Worm (Caenorhabditis elegans) whole organism, L4 larva: ENCODE results near the gene T19B10.5.

Experiments used
- F44E2.7 ChIP-seq: fragments of 200-800 bp; sonication (Bioruptor generic); IDR thresholded peaks from 2 replicates; pipeline ENCODE4 v2.1.2; 2022; ENCODE audit warnings: missing genetic modification characterization, missing compliant biosample characterization
- F49E8.2 ChIP-seq: sonication (generic microtip); optimal IDR thresholded peaks from 2 replicates; lab custom pipeline; 2016; ENCODE audit warnings: missing compliant biosample characterization, mild to moderate bottlenecking, missing genetic modification characterization, borderline replicate concordance
- R02D3.7 ChIP-seq: fragments of 150-350 bp; sonication (generic microtip); optimal IDR thresholded peaks from 3 replicates; lab custom pipeline; 2014; ENCODE audit warnings: missing biosample characterization, missing genetic modification characterization
- Y5F2A.4 ChIP-seq: fragments of 200-800 bp; sonication (Bioruptor generic); optimal IDR thresholded peaks from 2 replicates; lab custom pipeline; 2018; ENCODE audit warnings: mild to moderate bottlenecking, missing genetic modification characterization, missing compliant biosample characterization
- aha-1 ChIP-seq: fragments of 150-350 bp; peaks from one replicate; lab custom pipeline; 2014; ENCODE audit warnings: missing biosample characterization, missing genetic modification characterization
- ceh-20 ChIP-seq: fragments of 200-800 bp; sonication (Bioruptor generic); IDR thresholded peaks from 2 replicates; pipeline ENCODE4 v1.3.6; 2022; ENCODE audit warnings: missing genetic modification reagents, missing genetic modification characterization, missing compliant biosample characterization
- ceh-28 ChIP-seq: fragments of 150-350 bp; optimal IDR thresholded peaks from 2 replicates; lab custom pipeline; 2014; ENCODE audit warnings: missing biosample characterization, missing genetic modification reagents, missing genetic modification characterization
- ceh-32 ChIP-seq: sonication (generic microtip); optimal IDR thresholded peaks from 2 replicates; lab custom pipeline; 2016; ENCODE audit warnings: mild to moderate bottlenecking, missing genetic modification characterization, missing compliant biosample characterization; ENCODE audit not compliant: poor library complexity
- ceh-62 ChIP-seq: sonication (generic microtip); optimal IDR thresholded peaks from 2 replicates; lab custom pipeline; 2017; ENCODE audit warnings: missing biosample characterization, missing genetic modification characterization
- ctbp-1 ChIP-seq: fragments of 200-800 bp; sonication (Bioruptor generic); IDR thresholded peaks from 2 replicates; pipeline ENCODE4 v1.3.6; 2022; ENCODE audit warnings: missing genetic modification reagents, missing genetic modification characterization, missing compliant biosample characterization
- daf-16 ChIP-seq, 3 experiments: sonication (generic microtip); optimal IDR thresholded peaks; 2 replicates each; lab custom pipeline; 2016 to 2017; ENCODE audit warnings: missing genetic modification characterization in 3 of 3, missing genetic modification reagents in 3 of 3, mild to moderate bottlenecking in 2 of 3, missing compliant biosample characterization in 2 of 3, missing biosample characterization in 1 of 3, moderate library complexity in 1 of 3
- dmd-6 ChIP-seq: fragments of 200-800 bp; sonication (Bioruptor generic); IDR thresholded peaks from 2 replicates; pipeline ENCODE4 v1.3.6; 2022; ENCODE audit warnings: missing genetic modification reagents, missing genetic modification characterization, missing compliant biosample characterization
- dpl-1 ChIP-seq: fragments of 150-350 bp; optimal IDR thresholded peaks from 2 replicates; lab custom pipeline; 2014; ENCODE audit warnings: missing biosample characterization, missing genetic modification reagents, missing genetic modification characterization
- duxl-1 ChIP-seq: sonication (generic microtip); optimal IDR thresholded peaks from 2 replicates; lab custom pipeline; 2016; ENCODE audit warnings: mild to moderate bottlenecking, missing genetic modification characterization, moderate library complexity, missing compliant biosample characterization; ENCODE audit not compliant: poor library complexity
- dve-1 ChIP-seq: sonication (generic microtip); optimal IDR thresholded peaks from 2 replicates; lab custom pipeline; 2017; ENCODE audit warnings: antibody characterized with exemption, mild to moderate bottlenecking, missing genetic modification characterization, missing compliant biosample characterization; ENCODE audit not compliant: insufficient read depth
- hlh-11 ChIP-seq: fragments of 200-800 bp; sonication (Bioruptor generic); optimal IDR thresholded peaks from 2 replicates; lab custom pipeline; 2018; ENCODE audit warnings: mild to moderate bottlenecking, missing genetic modification characterization, missing compliant biosample characterization
- hlh-30 ChIP-seq: sonication (generic microtip); optimal IDR thresholded peaks from 2 replicates; lab custom pipeline; 2017; ENCODE audit warnings: antibody characterized with exemption, mild to moderate bottlenecking, missing genetic modification characterization, missing compliant biosample characterization; ENCODE audit not compliant: insufficient read depth
- lin-1 ChIP-seq: fragments of 200-800 bp; sonication (Bioruptor generic); IDR thresholded peaks from 2 replicates; pipeline ENCODE4 v1.3.6; 2022; ENCODE audit warnings: missing genetic modification reagents, missing genetic modification characterization, missing compliant biosample characterization
- lin-29 ChIP-seq: fragments of 200-800 bp; sonication (Bioruptor generic); IDR thresholded peaks from 2 replicates; pipeline ENCODE4 v1.3.6; 2022; ENCODE audit warnings: missing genetic modification reagents, missing genetic modification characterization, missing compliant biosample characterization
- lsy-2 ChIP-seq, 2 experiments: fragments of 150-350 bp in 1 of 2; sonication (generic microtip) in 1 of 2; optimal IDR thresholded peaks; 2 replicates each; lab custom pipeline; 2014 to 2017; ENCODE audit warnings: missing biosample characterization in 2 of 2, missing genetic modification characterization in 2 of 2
- mxl-2 ChIP-seq: fragments of 200-800 bp; sonication (Bioruptor generic); conservative IDR thresholded peaks from 2 replicates; pipeline ENCODE4 v1.3.6; 2022; ENCODE audit warnings: missing genetic modification reagents, missing genetic modification characterization, missing compliant biosample characterization
- mxl-3 ChIP-seq: fragments of 200-800 bp; sonication (Bioruptor generic); optimal IDR thresholded peaks from 2 replicates; lab custom pipeline; 2018; ENCODE audit warnings: mild to moderate bottlenecking, missing genetic modification characterization, missing compliant biosample characterization
- nhr-102 ChIP-seq: sonication (generic microtip); optimal IDR thresholded peaks from 2 replicates; lab custom pipeline; 2016; ENCODE audit warnings: mild to moderate bottlenecking, missing genetic modification characterization, moderate library complexity, missing compliant biosample characterization
- nhr-11 ChIP-seq: fragments of 150-350 bp; optimal IDR thresholded peaks from 2 replicates; lab custom pipeline; 2014; ENCODE audit warnings: missing biosample characterization, missing genetic modification characterization
- nhr-111 ChIP-seq: fragments of 200-800 bp; sonication (Bioruptor generic); optimal IDR thresholded peaks from 2 replicates; lab custom pipeline; 2018; ENCODE audit warnings: mild to moderate bottlenecking, missing genetic modification characterization, missing compliant biosample characterization
- nhr-237 ChIP-seq: sonication (generic microtip); optimal IDR thresholded peaks from 2 replicates; lab custom pipeline; 2017; ENCODE audit warnings: missing biosample characterization, missing genetic modification characterization
- nhr-25 ChIP-seq: sonication (generic microtip); optimal IDR thresholded peaks from 2 replicates; lab custom pipeline; 2017; ENCODE audit warnings: missing genetic modification characterization, mild to moderate bottlenecking, missing compliant biosample characterization, antibody characterized with exemption, moderate library complexity, borderline replicate concordance; ENCODE audit not compliant: insufficient read depth
- nhr-28 ChIP-seq: fragments of 150-350 bp; optimal IDR thresholded peaks from 2 replicates; lab custom pipeline; 2014; ENCODE audit warnings: missing biosample characterization, missing genetic modification characterization
- nhr-42 ChIP-seq: fragments of 200-800 bp; sonication (Bioruptor generic); IDR thresholded peaks from 2 replicates; pipeline ENCODE4 v1.3.6; 2022; ENCODE audit warnings: missing genetic modification characterization, missing compliant biosample characterization
- nhr-48 ChIP-seq: sonication (generic microtip); optimal IDR thresholded peaks from 2 replicates; lab custom pipeline; 2016; ENCODE audit warnings: mild to moderate bottlenecking, missing genetic modification characterization, missing compliant biosample characterization
- nhr-77 ChIP-seq: fragments of 150-350 bp; optimal IDR thresholded peaks from 2 replicates; lab custom pipeline; 2014; ENCODE audit warnings: missing biosample characterization, missing genetic modification characterization
- pha-4 ChIP-seq, 2 experiments: fragments of 150-350 bp in 1 of 2; fragments of 200-800 bp in 1 of 2; sonication (Bioruptor generic) in 1 of 2; IDR thresholded peaks in 1 of 2; optimal IDR thresholded peaks in 1 of 2; 2 replicates each; pipeline versions ENCODE4 v1.3.6 to Lab custom; 2014 to 2022; ENCODE audit warnings: missing genetic modification characterization in 2 of 2, missing genetic modification reagents in 2 of 2, missing biosample characterization in 1 of 2, missing compliant biosample characterization in 1 of 2
- php-3 ChIP-seq: fragments of 200-800 bp; sonication (Bioruptor generic); IDR thresholded peaks from 2 replicates; pipeline ENCODE4 v1.3.6; 2022; ENCODE audit warnings: missing genetic modification reagents, missing genetic modification characterization, missing compliant biosample characterization
- pqm-1 ChIP-seq: sonication (generic microtip); optimal IDR thresholded peaks from 2 replicates; lab custom pipeline; 2017; ENCODE audit warnings: missing biosample characterization, missing genetic modification characterization
- set-16 ChIP-seq: fragments of 200-800 bp; sonication (Bioruptor generic); IDR thresholded peaks from 2 replicates; pipeline ENCODE4 v1.3.6; 2022; ENCODE audit warnings: missing genetic modification reagents, missing genetic modification characterization, missing compliant biosample characterization
- skn-1 ChIP-seq: fragments of 150-350 bp; optimal IDR thresholded peaks from 2 replicates; lab custom pipeline; 2014; ENCODE audit warnings: missing biosample characterization, missing genetic modification characterization
- spr-1 ChIP-seq: sonication (generic microtip); optimal IDR thresholded peaks from 2 replicates; lab custom pipeline; 2016; ENCODE audit warnings: mild to moderate bottlenecking, missing genetic modification characterization, missing compliant biosample characterization
- unc-62 ChIP-seq, 3 experiments: fragments of 150-350 bp in 1 of 3; sonication (generic microtip); optimal IDR thresholded peaks in 2 of 3; peaks in 1 of 3; 1 replicate in 1 of 3; 2 replicates in 2 of 3; lab custom pipeline; 2014 to 2017; ENCODE audit warnings: missing biosample characterization in 3 of 3, missing genetic modification characterization in 3 of 3, missing genetic modification reagents in 3 of 3, missing genotype in 1 of 3
- zfp-2 ChIP-seq: sonication (generic microtip); optimal IDR thresholded peaks from 2 replicates; lab custom pipeline; 2016; ENCODE audit warnings: mild to moderate bottlenecking, missing genetic modification characterization, missing compliant biosample characterization
- zip-11 ChIP-seq: fragments of 200-800 bp; sonication (Bioruptor generic); IDR thresholded peaks from 2 replicates; pipeline ENCODE4 v1.3.6; 2022; ENCODE audit warnings: missing genetic modification characterization, missing compliant biosample characterization

T19B10.5 gene

DNA sequence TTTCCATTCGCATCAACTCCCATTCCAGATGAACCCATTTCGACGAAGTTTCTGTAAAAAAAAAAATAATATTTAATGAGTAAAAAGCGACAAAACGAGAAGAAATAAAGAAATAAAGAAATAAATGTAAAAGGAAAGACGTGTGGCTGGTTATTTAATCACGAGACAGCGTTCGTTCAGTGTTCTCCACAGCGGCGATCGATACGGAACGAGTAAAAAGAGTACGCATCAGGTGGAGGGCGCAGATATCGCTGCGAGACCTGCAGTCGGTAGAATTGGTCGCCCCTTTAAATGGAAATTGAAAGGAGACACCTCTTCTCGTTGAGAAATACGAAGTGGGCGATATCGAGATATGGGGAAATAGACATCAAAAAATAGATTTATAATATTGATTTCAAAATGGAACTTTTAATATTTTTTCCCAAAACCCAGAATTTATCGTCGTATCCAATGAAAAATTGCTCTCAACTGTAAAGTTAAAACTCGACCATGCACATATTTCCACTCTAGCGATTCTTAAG is 5.7 kb upstream of the T19B10.5 start, which contains the start of gene pqn-70 (continued):
- TF ChIP-seq ceh-32: no peak
- TF ChIP-seq ctbp-1 (GFP tag; lab: Robert Waterston, UW): peak; percentile 59; the same call in 1 of the 2 replicates
- TF ChIP-seq skn-1 (tag; lab: Kevin White, UChicago): no peak
- peak; percentile 76 for TF ChIP-seq ceh-28 (tag; lab: Kevin White, UChicago)
- TF ChIP-seq unc-62 (GFP tag; optimal IDR thresholded peaks at IDR 0.05 in 1 of 2; lab: Kevin White, UChicago): peak in 1 of 2 experiments; percentile 2
- TF ChIP-seq unc-62 (tag; optimal IDR thresholded peaks at IDR 0.05; lab: Kevin White, UChicago): no peak
- TF ChIP-seq duxl-1: peak; percentile 53
- no peak for TF ChIP-seq php-3 (GFP tag; lab: Robert Waterston, UW)
- TF ChIP-seq dpl-1 (GFP tag; lab: Kevin White, UChicago): peak; percentile 76
- no peak for TF ChIP-seq nhr-42 (GFP tag; lab: Robert Waterston, UW)
- TF ChIP-seq lin-1 (GFP tag; lab: Robert Waterston, UW): no peak
- TF ChIP-seq lsy-2 (tag; optimal IDR thresholded peaks at IDR 0.05; lab: Kevin White, UChicago): peak; percentile 71 to 91
- no peak for TF ChIP-seq ceh-62
- peak; percentile 59 for TF ChIP-seq spr-1 (tag; lab: Kevin White, UChicago)
- TF ChIP-seq set-16 (GFP tag; lab: Robert Waterston, UW): no peak

DNA sequence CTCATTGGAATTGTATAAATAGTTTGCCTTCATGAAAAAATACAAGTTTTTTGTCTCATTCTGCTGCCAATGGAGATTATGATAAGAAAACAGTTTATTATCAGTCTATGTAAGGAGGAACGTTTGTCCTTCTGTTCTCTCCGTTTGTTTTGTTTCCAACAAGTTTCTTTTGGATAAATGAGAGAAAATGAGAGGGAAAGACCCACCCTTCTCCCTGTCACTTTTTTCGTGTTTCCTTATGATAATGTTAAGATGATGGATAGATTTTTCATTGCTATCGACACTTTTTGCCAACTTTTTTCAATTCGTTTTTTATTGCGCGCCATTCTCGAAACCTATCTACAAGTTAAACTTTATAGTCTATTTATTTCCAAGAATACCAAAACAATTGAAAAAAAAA is 3.3 kb upstream of the T19B10.5 start:
- TF ChIP-seq ceh-20 (GFP tag; lab: Robert Waterston, UW) (0 out of 2 replicates have a peak, but pooled peaks have one; percentile 13), nhr-28 (tag; lab: Kevin White, UChicago) (peak; percentile 39), lin-29 (GFP tag; lab: Robert Waterston, UW) (no peak), nhr-237 (tag; lab: Kevin White, UChicago) (no peak)

DNA sequence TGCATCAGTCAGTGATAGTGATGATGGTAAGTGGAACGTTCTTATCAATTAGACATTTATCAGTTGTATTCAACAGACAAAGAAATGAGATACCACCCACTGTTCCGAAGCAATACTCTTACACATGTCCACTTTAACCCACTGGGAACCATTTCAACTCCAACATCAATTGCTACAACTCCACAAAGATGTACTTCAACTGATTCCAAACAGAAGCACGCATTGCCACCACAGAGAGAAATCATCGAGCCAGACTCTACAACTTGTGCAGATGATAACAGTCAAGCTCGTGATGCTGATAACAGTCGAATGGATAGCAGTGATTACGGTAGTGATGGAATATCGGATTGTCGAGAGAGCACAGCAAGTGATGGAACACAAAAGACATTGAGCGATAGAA is 1.4 kb downstream of the T19B10.5 start:
- TF ChIP-seq daf-16 (GFP tag; optimal IDR thresholded peaks at IDR 0.05; lab: Kevin White, UChicago) (no peak), daf-16 (tag; optimal IDR thresholded peaks at IDR 0.05; lab: Kevin White, UChicago) (peak; percentile 33), nhr-102 (tag; lab: Kevin White, UChicago) (peak; percentile 24), aha-1 (tag; lab: Kevin White, UChicago) (peak; percentile 5), hlh-11 (tag; lab: Kevin White, UChicago) (peak; percentile 70), nhr-48 (peak; percentile 19), unc-62 (GFP tag; optimal IDR thresholded peaks at IDR 0.05 in 1 of 2; lab: Kevin White, UChicago) (peak in 1 of 2 experiments; percentile 88), unc-62 (tag; optimal IDR thresholded peaks at IDR 0.05; lab: Kevin White, UChicago) (no peak), dve-1 (tag; lab: Kevin White, UChicago) (peak; percentile 37), lsy-2 (tag; optimal IDR thresholded peaks at IDR 0.05; lab: Kevin White, UChicago) (peak in 1 of 2 experiments; percentile 12), php-3 (GFP tag; lab: Robert Waterston, UW) (peak; percentile 60; the same call in 1 of the 2 replicates), dmd-6 (GFP tag; lab: Robert Waterston, UW) (peak; percentile 54), mxl-2 (no peak), nhr-42 (GFP tag; lab: Robert Waterston, UW) (0 out of 2 replicates have a peak, but pooled peaks have one; percentile 3), pqm-1 (tag; lab: Kevin White, UChicago) (peak; percentile 91), mxl-3 (GFP tag; lab: Kevin White, UChicago) (peak; percentile 23), Y5F2A.4 (GFP tag; lab: Kevin White, UChicago) (no peak), nhr-111 (GFP tag; lab: Kevin White, UChicago) (no peak), nhr-28 (tag; lab: Kevin White, UChicago) (peak; percentile 27), zip-11 (GFP tag; lab: Robert Waterston, UW) (no peak)

DNA sequence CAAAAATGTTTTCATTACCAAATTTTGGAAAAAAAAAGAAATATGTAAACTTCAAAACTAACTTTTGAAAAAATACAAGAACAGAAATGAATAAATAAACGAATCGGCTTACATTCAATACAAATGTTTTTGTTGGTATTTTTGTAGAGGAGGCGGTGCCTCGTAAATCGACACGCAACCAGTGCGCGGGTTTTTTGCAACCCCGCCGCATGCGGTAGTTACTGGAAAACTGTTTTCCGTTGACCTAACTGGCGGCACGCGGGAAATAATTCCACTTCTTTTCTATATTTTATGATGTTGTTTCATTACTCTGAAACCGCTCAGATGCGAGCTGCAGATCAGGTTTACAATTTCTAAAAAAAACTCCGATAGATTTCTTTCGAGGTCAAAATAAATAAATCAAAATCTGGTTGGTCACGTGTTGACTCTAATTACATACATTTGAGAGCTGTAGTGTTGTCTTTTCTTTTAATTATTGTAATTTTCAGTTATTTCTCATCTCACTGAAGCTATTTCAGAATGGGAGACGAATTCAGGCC is 4.8 kb downstream of the T19B10.5 start, which contains the start of the genes dvc-1 and ima-1:
dvc-1 (minus strand) TSS at position 145 of the 539 bp plus-strand sequence.
ima-1 (plus strand) TSS at position 489 of the 539 bp plus-strand sequence.
- TF ChIP-seq ceh-62: no peak
- TF ChIP-seq dve-1 (tag; lab: Kevin White, UChicago): peak; percentile 43
- TF ChIP-seq F44E2.7 (GFP tag; lab: Robert Waterston, UW): no peak
- TF ChIP-seq pqm-1 (tag; lab: Kevin White, UChicago): no peak
- TF ChIP-seq ctbp-1 (GFP tag; lab: Robert Waterston, UW): 0 out of 2 replicates have a peak, but pooled peaks have one; percentile 8
- peak; percentile 31 for TF ChIP-seq F49E8.2 (tag; lab: Kevin White, UChicago)
- no peak for TF ChIP-seq ceh-20 (GFP tag; lab: Robert Waterston, UW)
- TF ChIP-seq nhr-25 (tag; lab: Kevin White, UChicago): no peak
- peak; percentile 96 for TF ChIP-seq R02D3.7 (tag; lab: Kevin White, UChicago)
- TF ChIP-seq pha-4 (GFP tag; IDR thresholded peaks at IDR 0.05; lab: Robert Waterston, UW): peak; percentile 43; the same call in 1 of the 2 replicates
- TF ChIP-seq pha-4 (tag; optimal IDR thresholded peaks at IDR 0.05; lab: Kevin White, UChicago): no peak
- TF ChIP-seq nhr-77: peak; percentile 58
- TF ChIP-seq zfp-2 (tag; lab: Kevin White, UChicago): no peak
- peak; percentile 75 for TF ChIP-seq hlh-30 (tag; lab: Kevin White, UChicago)
- TF ChIP-seq unc-62 (GFP tag; optimal IDR thresholded peaks at IDR 0.05 in 1 of 2; lab: Kevin White, UChicago): no peak
- TF ChIP-seq unc-62 (tag; optimal IDR thresholded peaks at IDR 0.05; lab: Kevin White, UChicago): no peak
- peak; percentile 26 for TF ChIP-seq nhr-28 (tag; lab: Kevin White, UChicago)
- no peak for TF ChIP-seq nhr-11 (tag; lab: Kevin White, UChicago)
